ENCODE assay signal across 1 fruit fly cellular context in genomic region chr3R:9237268-9238091, dm6.
A peak's percentile ranks its signal among the peaks of the same experiment; 100 is the strongest.
TF ChIP-seq lines count a peak whose summit lies in the region.

Gene pum, minus strand, starts transcription at chr3R:9237682.

TF ChIP-seq in whole organism, embryonic, 481 proteins besides CTCF, POLR2A, EP300 and RAD21 (continued from another document and continues in another):
- no peak for TF ChIP-seq fd102C (GFP tag; optimal IDR thresholded peaks at IDR 0.05; lab: Kevin White, UChicago)
- no peak for TF ChIP-seq D (optimal IDR thresholded peaks at IDR 0.05; lab: Kevin White, UChicago)
- TF ChIP-seq D (GFP tag; optimal IDR thresholded peaks at IDR 0.05; lab: Kevin White, UChicago), result no peak
- TF ChIP-seq Elba2 (GFP tag; optimal IDR thresholded peaks at IDR 0.05; lab: Kevin White, UChicago), result peak; percentile 1
- TF ChIP-seq phol (tag; optimal IDR thresholded peaks at IDR 0.05; lab: Kevin White, UChicago), result peak; percentile 59
- TF ChIP-seq ERR (GFP tag; optimal IDR thresholded peaks at IDR 0.05; lab: Kevin White, UChicago), result no peak
- TF ChIP-seq CG31441 (GFP tag; IDR thresholded peaks at IDR 0.05; lab: Robert Waterston, UW), result peak; percentile 64
- TF ChIP-seq CG7745 (tag; optimal IDR thresholded peaks at IDR 0.05; lab: Kevin White, UChicago), result no peak
- TF ChIP-seq Chrac-16 (GFP tag; optimal IDR thresholded peaks at IDR 0.05; lab: Kevin White, UChicago), result peak; percentile 22
- no peak for TF ChIP-seq org-1 (GFP tag; optimal IDR thresholded peaks at IDR 0.05; lab: Kevin White, UChicago)
- peak; percentile 68 for TF ChIP-seq CG14014 (GFP tag; IDR thresholded peaks at IDR 0.05; lab: Robert Waterston, UW)
- TF ChIP-seq Lhr (GFP tag; optimal IDR thresholded peaks at IDR 0.05; lab: Kevin White, UChicago), result peak; percentile 65
- TF ChIP-seq NC2β (GFP tag; optimal IDR thresholded peaks at IDR 0.05; lab: Kevin White, UChicago), result peak; percentile 10
- no peak for TF ChIP-seq CG17802 (tag; optimal IDR thresholded peaks at IDR 0.05; lab: Kevin White, UChicago)
- TF ChIP-seq CG12299 (tag; optimal IDR thresholded peaks at IDR 0.05; lab: Kevin White, UChicago), result no peak
- TF ChIP-seq nom (GFP tag; optimal IDR thresholded peaks at IDR 0.05; lab: Kevin White, UChicago), result peak; percentile 85
- TF ChIP-seq salm (tag; optimal IDR thresholded peaks at IDR 0.05; lab: Kevin White, UChicago), result no peak
- TF ChIP-seq Fer2 (tag; optimal IDR thresholded peaks at IDR 0.05; lab: Kevin White, UChicago), result no peak
- TF ChIP-seq CG1602 (GFP tag; optimal IDR thresholded peaks at IDR 0.05; lab: Kevin White, UChicago), result peak; percentile 30
- TF ChIP-seq HLHmδ (GFP tag; optimal IDR thresholded peaks at IDR 0.05; lab: Kevin White, UChicago), result no peak
- no peak for TF ChIP-seq Vsx1 (GFP tag; optimal IDR thresholded peaks at IDR 0.05; lab: Kevin White, UChicago)
- TF ChIP-seq Trl (optimal IDR thresholded peaks at IDR 0.05; lab: Kevin White, UChicago), result no peak
- no peak for TF ChIP-seq Trl (GFP tag; optimal IDR thresholded peaks at IDR 0.05; lab: Kevin White, UChicago)
- TF ChIP-seq CG10274 (GFP tag; optimal IDR thresholded peaks at IDR 0.05; lab: Kevin White, UChicago), result no peak
- TF ChIP-seq wdn (GFP tag; IDR thresholded peaks at IDR 0.05; lab: Robert Waterston, UW), result no peak
- peak; percentile 90 for TF ChIP-seq gfzf (GFP tag; optimal IDR thresholded peaks at IDR 0.05; lab: Kevin White, UChicago)
- peak; percentile 50 for TF ChIP-seq CG2116 (GFP tag; optimal IDR thresholded peaks at IDR 0.05; lab: Kevin White, UChicago)
- TF ChIP-seq Dp (GFP tag; optimal IDR thresholded peaks at IDR 0.05; lab: Kevin White, UChicago), result peak; percentile 65
- no peak for TF ChIP-seq CG8089 (GFP tag; optimal IDR thresholded peaks at IDR 0.05; lab: Kevin White, UChicago)
- TF ChIP-seq bigmax (GFP tag; optimal IDR thresholded peaks at IDR 0.05; lab: Kevin White, UChicago), result no peak
- no peak for TF ChIP-seq sna (GFP tag; IDR thresholded peaks at IDR 0.05; lab: Robert Waterston, UW; ENCODE audit: partially characterized antibody)
- TF ChIP-seq CG11085 (GFP tag; IDR thresholded peaks at IDR 0.05; lab: Robert Waterston, UW), result 0 out of 2 replicates have a peak, but pooled peaks have one; percentile 6
- no peak for TF ChIP-seq pfk (GFP tag; optimal IDR thresholded peaks at IDR 0.05; lab: Kevin White, UChicago)
- TF ChIP-seq row (GFP tag; IDR thresholded peaks at IDR 0.05; lab: Robert Waterston, UW), result peak; percentile 82; the same call in 2 of the 3 replicates
- no peak for TF ChIP-seq CG3726 (GFP tag; IDR thresholded peaks at IDR 0.05; lab: Robert Waterston, UW)
- peak; percentile 45 for TF ChIP-seq CG9437 (GFP tag; optimal IDR thresholded peaks at IDR 0.05; lab: Kevin White, UChicago)
- peak; percentile 37; the same call in 1 of the 2 replicates for TF ChIP-seq Ada2b (GFP tag; IDR thresholded peaks at IDR 0.05; lab: Robert Waterston, UW)
- TF ChIP-seq wor (GFP tag; IDR thresholded peaks at IDR 0.05; lab: Robert Waterston, UW), result no peak
- no peak for TF ChIP-seq toy (GFP tag; IDR thresholded peaks at IDR 0.05; lab: Robert Waterston, UW)
- TF ChIP-seq CG3065 (GFP tag; optimal IDR thresholded peaks at IDR 0.05; lab: Kevin White, UChicago), result no peak
- TF ChIP-seq trem (tag; optimal IDR thresholded peaks at IDR 0.05; lab: Kevin White, UChicago), result peak; percentile 85
- peak; percentile 75 for TF ChIP-seq CG17186 (GFP tag; optimal IDR thresholded peaks at IDR 0.05; lab: Kevin White, UChicago)
- TF ChIP-seq Fer3 (tag; optimal IDR thresholded peaks at IDR 0.05; lab: Kevin White, UChicago), result peak; percentile 47
- no peak for TF ChIP-seq pum (GFP tag; optimal IDR thresholded peaks at IDR 0.05; lab: Kevin White, UChicago)
- no peak for TF ChIP-seq CG11456 (GFP tag; IDR thresholded peaks at IDR 0.05; lab: Robert Waterston, UW)
- TF ChIP-seq CG9817 (tag; optimal IDR thresholded peaks at IDR 0.05; lab: Kevin White, UChicago), result peak; percentile 20
- no peak for TF ChIP-seq CG7963 (GFP tag; IDR thresholded peaks at IDR 0.05; lab: Robert Waterston, UW; ENCODE audit: partially characterized antibody)
- peak; percentile 17 for TF ChIP-seq Sin3A (optimal IDR thresholded peaks at IDR 0.05; lab: Kevin White, UChicago)
- 0 out of 2 replicates have a peak, but pooled peaks have one; percentile 4 for TF ChIP-seq sob (GFP tag; IDR thresholded peaks at IDR 0.05; lab: Robert Waterston, UW)
- peak; percentile 63 for TF ChIP-seq ewg (GFP tag; optimal IDR thresholded peaks at IDR 0.05; lab: Kevin White, UChicago)
- TF ChIP-seq CG12155 (GFP tag; optimal IDR thresholded peaks at IDR 0.05; lab: Kevin White, UChicago), result peak; percentile 38
- peak; percentile 41 for TF ChIP-seq esg (GFP tag; conservative IDR thresholded peaks at IDR 0.05; lab: Robert Waterston, UW)
- no peak for TF ChIP-seq CG31388 (GFP tag; optimal IDR thresholded peaks at IDR 0.05; lab: Kevin White, UChicago)
- TF ChIP-seq CG43689 (GFP tag; IDR thresholded peaks at IDR 0.05; lab: Robert Waterston, UW), result no peak
- TF ChIP-seq br (optimal IDR thresholded peaks at IDR 0.05; lab: Kevin White, UChicago), result no peak
- peak; percentile 65 for TF ChIP-seq CG1603 (tag; optimal IDR thresholded peaks at IDR 0.05; lab: Kevin White, UChicago)
- peak; percentile 61 for TF ChIP-seq tap (tag; optimal IDR thresholded peaks at IDR 0.05; lab: Kevin White, UChicago)
- TF ChIP-seq CG17328 (GFP tag; IDR thresholded peaks at IDR 0.05; lab: Robert Waterston, UW), result peak; percentile 27; the same call in 1 of the 2 replicates
- TF ChIP-seq dysf (GFP tag; IDR thresholded peaks at IDR 0.05; lab: Robert Waterston, UW), result peak; percentile 47; the same call in 1 of the 3 replicates
- TF ChIP-seq CG15696 (tag; optimal IDR thresholded peaks at IDR 0.05; lab: Kevin White, UChicago), result peak; percentile 39
- peak in 1 of 2 experiments; percentile 37 for TF ChIP-seq dpn (GFP tag; optimal IDR thresholded peaks at IDR 0.05; lab: Kevin White, UChicago)
- peak in 1 of 3 experiments; percentile 57 for TF ChIP-seq lola (GFP tag; optimal IDR thresholded peaks at IDR 0.05; lab: Kevin White, UChicago)
- TF ChIP-seq CG32767 (GFP tag; IDR thresholded peaks at IDR 0.05; lab: Robert Waterston, UW), result peak; percentile 6; the same call in 1 of the 2 replicates
- peak; percentile 55 for TF ChIP-seq vvl (GFP tag; IDR thresholded peaks at IDR 0.05; lab: Robert Waterston, UW)
- peak; percentile 31 for TF ChIP-seq CG10979 (tag; optimal IDR thresholded peaks at IDR 0.05; lab: Kevin White, UChicago)
- TF ChIP-seq CG32532 (GFP tag; IDR thresholded peaks at IDR 0.05; lab: Robert Waterston, UW), result peak; percentile 65
- TF ChIP-seq knrl (GFP tag; IDR thresholded peaks at IDR 0.05; lab: Robert Waterston, UW; ENCODE audit: partially characterized antibody), result no peak
- peak; percentile 70 for TF ChIP-seq CG2712 (tag; optimal IDR thresholded peaks at IDR 0.05; lab: Kevin White, UChicago)
- no peak for TF ChIP-seq NfI (GFP tag; optimal IDR thresholded peaks at IDR 0.05; lab: Kevin White, UChicago)
- TF ChIP-seq crp (GFP tag; optimal IDR thresholded peaks at IDR 0.05; lab: Kevin White, UChicago), result no peak
- TF ChIP-seq CG1792 (GFP tag; optimal IDR thresholded peaks at IDR 0.05; lab: Kevin White, UChicago), result no peak
- TF ChIP-seq CG11398 (GFP tag; optimal IDR thresholded peaks at IDR 0.05; lab: Kevin White, UChicago), result no peak
- TF ChIP-seq gem (tag; optimal IDR thresholded peaks at IDR 0.05; lab: Kevin White, UChicago), result peak; percentile 73
- TF ChIP-seq CG13287 (GFP tag; IDR thresholded peaks at IDR 0.05; lab: Robert Waterston, UW; ENCODE audit: partially characterized antibody), result no peak
- TF ChIP-seq CG3847 (GFP tag; IDR thresholded peaks at IDR 0.05; lab: Robert Waterston, UW), result peak; percentile 60
- no peak for TF ChIP-seq CG14965 (GFP tag; optimal IDR thresholded peaks at IDR 0.05; lab: Kevin White, UChicago; ENCODE audit: borderline replicate concordance)
- TF ChIP-seq rib (GFP tag; IDR thresholded peaks at IDR 0.05; lab: Robert Waterston, UW), result no peak
- no peak for TF ChIP-seq Dll (GFP tag; IDR thresholded peaks at IDR 0.05; lab: Robert Waterston, UW; ENCODE audit: partially characterized antibody)
- TF ChIP-seq CG7839 (tag; optimal IDR thresholded peaks at IDR 0.05; lab: Kevin White, UChicago), result peak; percentile 67
- peak; percentile 46 for TF ChIP-seq CG2120 (GFP tag; optimal IDR thresholded peaks at IDR 0.05; lab: Kevin White, UChicago)
- TF ChIP-seq luna (GFP tag; optimal IDR thresholded peaks at IDR 0.05; lab: Kevin White, UChicago), result no peak
- peak; percentile 76 for TF ChIP-seq Ptx1 (GFP tag; IDR thresholded peaks at IDR 0.05; lab: Robert Waterston, UW)
- TF ChIP-seq cato (GFP tag; optimal IDR thresholded peaks at IDR 0.05; lab: Kevin White, UChicago; ENCODE audit: borderline replicate concordance), result peak; percentile 10
- TF ChIP-seq Oli (tag; optimal IDR thresholded peaks at IDR 0.05; lab: Kevin White, UChicago), result no peak
- TF ChIP-seq Meics (GFP tag; optimal IDR thresholded peaks at IDR 0.05; lab: Kevin White, UChicago), result peak; percentile 53
- no peak for TF ChIP-seq CG2889 (GFP tag; IDR thresholded peaks at IDR 0.05; lab: Robert Waterston, UW)
- TF ChIP-seq nmo (GFP tag; optimal IDR thresholded peaks at IDR 0.05; lab: Kevin White, UChicago), result peak; percentile 38
- peak; percentile 57 for TF ChIP-seq CG12391 (tag; optimal IDR thresholded peaks at IDR 0.05; lab: Kevin White, UChicago)
- TF ChIP-seq pnt (GFP tag; optimal IDR thresholded peaks at IDR 0.05; lab: Kevin White, UChicago), result no peak
- TF ChIP-seq CG12071 (GFP tag; optimal IDR thresholded peaks at IDR 0.05; lab: Kevin White, UChicago), result no peak
- peak; percentile 35 for TF ChIP-seq MESR4 (GFP tag; optimal IDR thresholded peaks at IDR 0.05; lab: Kevin White, UChicago)
- no peak for TF ChIP-seq CG1832 (GFP tag; optimal IDR thresholded peaks at IDR 0.05; lab: Kevin White, UChicago)
- TF ChIP-seq CG12659 (GFP tag; optimal IDR thresholded peaks at IDR 0.05; lab: Kevin White, UChicago), result peak; percentile 49
- TF ChIP-seq CG18476 (GFP tag; optimal IDR thresholded peaks at IDR 0.05; lab: Kevin White, UChicago), result no peak
- TF ChIP-seq klu (GFP tag; IDR thresholded peaks at IDR 0.05; lab: Robert Waterston, UW), result no peak
- TF ChIP-seq D19A (tag; optimal IDR thresholded peaks at IDR 0.05; lab: Kevin White, UChicago), result peak; percentile 25
- no peak; the same call in 1 of the 2 replicates for TF ChIP-seq CG32772 (GFP tag; IDR thresholded peaks at IDR 0.05; lab: Robert Waterston, UW)
- TF ChIP-seq bbx (GFP tag; IDR thresholded peaks at IDR 0.05; lab: Robert Waterston, UW; ENCODE audit: partially characterized antibody), result no peak
- TF ChIP-seq sug (tag; optimal IDR thresholded peaks at IDR 0.05; lab: Kevin White, UChicago), result peak; percentile 45
- no peak for TF ChIP-seq Bgb (GFP tag; IDR thresholded peaks at IDR 0.05; lab: Robert Waterston, UW; ENCODE audit: partially characterized antibody)
- no peak for TF ChIP-seq sima (GFP tag; optimal IDR thresholded peaks at IDR 0.05; lab: Kevin White, UChicago)
- peak; percentile 75 for TF ChIP-seq dm (GFP tag; optimal IDR thresholded peaks at IDR 0.05; lab: Kevin White, UChicago)
- TF ChIP-seq gcm (GFP tag; optimal IDR thresholded peaks at IDR 0.05; lab: Kevin White, UChicago), result peak; percentile 5
- no peak for TF ChIP-seq CG11696 (GFP tag; IDR thresholded peaks at IDR 0.05; lab: Robert Waterston, UW)
- TF ChIP-seq CG17612 (GFP tag; IDR thresholded peaks at IDR 0.05; lab: Robert Waterston, UW), result no peak
- TF ChIP-seq HmgZ (tag; optimal IDR thresholded peaks at IDR 0.05; lab: Kevin White, UChicago), result no peak
- peak; percentile 86 for TF ChIP-seq CG17829 (tag; optimal IDR thresholded peaks at IDR 0.05; lab: Kevin White, UChicago)
- TF ChIP-seq E2f1 (GFP tag; IDR thresholded peaks at IDR 0.05; lab: Robert Waterston, UW), result peak; percentile 38; the same call in 1 of the 2 replicates
- no peak for TF ChIP-seq CG14050 (GFP tag; IDR thresholded peaks at IDR 0.05; lab: Robert Waterston, UW)
- TF ChIP-seq CG17568 (GFP tag; optimal IDR thresholded peaks at IDR 0.05; lab: Kevin White, UChicago), result peak; percentile 77
- no peak for TF ChIP-seq CG10366 (GFP tag; IDR thresholded peaks at IDR 0.05; lab: Robert Waterston, UW)
- TF ChIP-seq CG12769 (tag; optimal IDR thresholded peaks at IDR 0.05; lab: Kevin White, UChicago), result peak; percentile 32
- TF ChIP-seq CG2678 (tag; optimal IDR thresholded peaks at IDR 0.05; lab: Kevin White, UChicago), result peak; percentile 64
- TF ChIP-seq pzg (GFP tag; optimal IDR thresholded peaks at IDR 0.05; lab: Kevin White, UChicago), result peak; percentile 74
- no peak for TF ChIP-seq da (GFP tag; optimal IDR thresholded peaks at IDR 0.05; lab: Kevin White, UChicago)
- TF ChIP-seq CoRest (tag; optimal IDR thresholded peaks at IDR 0.05; lab: Kevin White, UChicago), result peak; percentile 75
- peak; percentile 44 for TF ChIP-seq BEAF-32 (GFP tag; optimal IDR thresholded peaks at IDR 0.05; lab: Kevin White, UChicago)
- TF ChIP-seq hth (optimal IDR thresholded peaks at IDR 0.05; lab: Kevin White, UChicago), result no peak
- TF ChIP-seq CG7556 (GFP tag; optimal IDR thresholded peaks at IDR 0.05; lab: Kevin White, UChicago), result peak; percentile 8
- TF ChIP-seq Xrp1 (GFP tag; IDR thresholded peaks at IDR 0.05; lab: Robert Waterston, UW), result peak; percentile 36; the same call in 1 of the 2 replicates
- no peak for TF ChIP-seq prd (optimal IDR thresholded peaks at IDR 0.05; lab: Kevin White, UChicago)
- peak; percentile 68 for TF ChIP-seq prd (GFP tag; IDR thresholded peaks at IDR 0.05; lab: Robert Waterston, UW)
- no peak for TF ChIP-seq run (tag; optimal IDR thresholded peaks at IDR 0.05; lab: Kevin White, UChicago)
- TF ChIP-seq tx (GFP tag; optimal IDR thresholded peaks at IDR 0.05; lab: Kevin White, UChicago), result no peak
- TF ChIP-seq tio (GFP tag; optimal IDR thresholded peaks at IDR 0.05; lab: Kevin White, UChicago), result no peak
- no peak for TF ChIP-seq tna (GFP tag; IDR thresholded peaks at IDR 0.05; lab: Robert Waterston, UW; ENCODE audit: partially characterized antibody)
- TF ChIP-seq CG10431 (GFP tag; optimal IDR thresholded peaks at IDR 0.05; lab: Kevin White, UChicago), result no peak
- TF ChIP-seq chm (GFP tag; IDR thresholded peaks at IDR 0.05; lab: Robert Waterston, UW), result no peak
- peak; percentile 32 for TF ChIP-seq CG17359 (tag; optimal IDR thresholded peaks at IDR 0.05; lab: Kevin White, UChicago)
- peak; percentile 27; the same call in 1 of the 2 replicates for TF ChIP-seq ap (GFP tag; IDR thresholded peaks at IDR 0.05; lab: Robert Waterston, UW)
- TF ChIP-seq Sox102F (GFP tag; optimal IDR thresholded peaks at IDR 0.05; lab: Kevin White, UChicago), result no peak
- peak; percentile 1; the same call in 1 of the 2 replicates for TF ChIP-seq hbn (GFP tag; IDR thresholded peaks at IDR 0.05; lab: Robert Waterston, UW; ENCODE audit: partially characterized antibody)
- TF ChIP-seq Mrtf (GFP tag; IDR thresholded peaks at IDR 0.05; lab: Robert Waterston, UW), result no peak
